Worm (Caenorhabditis elegans) whole organism, dauer: ENCODE results near the gene clec-166.

Experiments
- unc-62 ChIP-seq: sonication (generic microtip); optimal IDR thresholded peaks from 2 replicates; lab custom pipeline; 2017; ENCODE audit warnings: missing biosample characterization, missing genetic modification reagents, missing genetic modification characterization

The clec-166 gene

DNA sequence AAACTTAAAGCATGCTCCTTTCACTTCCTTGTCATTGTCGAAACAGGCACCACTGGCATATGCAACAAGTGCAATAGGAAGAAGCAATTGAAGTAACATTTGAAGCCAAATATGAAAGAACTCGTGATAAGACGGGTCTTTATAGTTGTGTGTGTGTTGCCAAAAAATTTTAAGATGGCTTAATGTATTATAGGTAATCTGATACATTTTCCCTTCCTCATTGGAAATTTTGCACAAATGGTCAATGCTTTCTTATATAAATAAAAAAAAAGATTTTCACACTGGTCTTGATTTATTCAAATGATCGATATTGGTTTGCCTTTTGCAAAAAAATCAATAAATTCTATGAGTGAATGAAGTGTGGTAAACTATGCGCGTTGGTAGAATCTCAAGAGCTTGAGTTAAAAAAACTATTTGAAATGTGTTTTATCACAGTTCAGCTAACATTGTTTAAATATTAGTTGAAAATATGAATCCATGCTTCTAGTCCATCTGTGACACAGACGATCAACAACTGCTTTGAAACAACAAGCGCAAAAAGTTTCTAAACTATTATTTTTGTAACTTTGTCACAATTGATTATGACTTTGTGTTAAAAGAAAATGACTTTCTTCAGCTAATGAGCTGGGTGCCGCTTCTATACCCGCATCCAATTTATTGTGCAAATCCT lies at the start of gene clec-166, which contains the start of gene F38A1.6:
Gene clec-166, minus strand, starts transcription at position 101 of the 670 bp plus-strand sequence.
Gene F38A1.6, plus strand, starts transcription at position 620 of the 670 bp plus-strand sequence.
- TF ChIP-seq unc-62 (GFP tag; lab: Kevin White, UChicago) = no peak

DNA sequence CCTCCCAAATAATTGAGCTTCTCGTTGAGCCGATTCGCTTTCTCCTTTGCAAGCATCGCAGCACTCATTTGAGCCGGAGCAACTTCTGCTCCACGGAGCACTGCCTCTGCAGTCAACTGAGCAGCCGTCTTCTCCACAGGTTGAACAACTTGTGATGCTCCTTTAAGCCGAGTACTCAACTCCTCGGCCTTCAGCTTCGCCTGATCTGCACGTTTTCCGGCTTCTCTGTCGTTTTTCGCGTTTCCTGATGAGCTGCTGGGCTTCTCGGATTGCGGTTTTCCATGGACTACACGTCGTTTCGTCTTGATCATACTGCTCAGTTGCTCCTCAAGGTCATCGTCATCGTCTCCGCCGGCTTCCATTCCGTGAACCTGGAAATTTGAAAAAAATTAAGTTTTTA lies 47.8 kb upstream of the clec-166 start:
- TF ChIP-seq unc-62 (GFP tag; lab: Kevin White, UChicago) = no peak

DNA sequence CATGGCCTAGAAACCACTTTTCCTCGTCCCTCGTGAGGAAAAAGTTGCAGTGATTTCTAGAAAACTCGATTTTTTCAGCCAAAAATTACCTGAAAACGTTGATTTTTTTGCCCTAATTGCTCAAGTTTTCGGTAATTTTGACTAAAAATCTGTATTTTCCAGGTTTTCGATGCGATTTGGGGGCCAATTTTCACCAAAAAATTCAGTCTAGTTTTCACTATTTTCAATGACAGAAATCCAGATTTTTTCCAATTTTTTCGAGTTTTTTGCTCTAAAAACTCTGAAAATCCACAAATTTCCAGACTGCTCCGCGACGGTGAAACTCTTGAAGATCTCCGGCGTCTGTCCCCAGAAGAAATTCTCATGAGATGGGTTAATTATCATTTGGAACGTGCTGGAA lies 38.2 kb upstream of the clec-166 start, which contains the start of gene plst-1:
Gene plst-1, plus strand, starts transcription at position 301 of the 400 bp plus-strand sequence.
- no peak for TF ChIP-seq unc-62 (GFP tag; lab: Kevin White, UChicago)

DNA sequence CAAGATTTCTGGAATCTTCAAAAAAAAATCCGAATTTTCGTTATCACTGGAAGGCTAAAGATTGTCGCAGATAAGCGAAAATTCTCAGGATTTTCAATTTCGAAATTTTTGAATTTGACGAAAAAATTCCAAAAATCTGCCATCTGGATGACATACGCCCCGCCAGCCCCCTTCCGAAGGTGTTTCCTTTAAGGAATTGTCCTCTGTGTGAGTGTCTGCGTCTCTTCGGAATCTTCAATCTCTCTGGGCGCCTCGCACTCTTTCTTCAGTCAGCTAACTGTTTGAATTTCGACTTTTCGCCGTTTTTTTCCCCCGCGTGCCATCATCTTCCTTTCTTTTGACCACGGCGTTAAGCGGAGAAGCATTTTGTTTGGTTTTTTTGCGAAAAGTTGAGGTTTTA lies 35.4 kb upstream of the clec-166 start:
- TF ChIP-seq unc-62 (GFP tag; lab: Kevin White, UChicago) = no peak

DNA sequence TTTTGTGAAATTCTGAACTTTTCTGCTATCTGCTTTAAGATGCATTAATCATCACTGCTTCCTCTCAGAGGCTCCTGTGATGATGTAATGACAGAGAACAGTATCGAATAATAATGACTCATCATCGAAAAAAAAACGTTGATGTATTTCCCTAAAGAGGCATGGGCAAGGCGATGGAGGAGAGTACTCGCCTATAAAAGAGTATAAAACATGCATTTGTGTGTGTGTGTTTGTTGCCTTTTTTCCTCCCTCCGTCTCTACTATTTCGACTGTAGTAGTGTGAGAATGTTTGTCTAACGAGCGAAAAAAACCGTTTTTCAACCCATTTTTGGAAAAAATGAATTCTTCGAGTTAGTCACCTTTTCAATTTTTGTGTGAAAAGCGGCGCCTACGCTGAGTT lies 33.7 kb upstream of the clec-166 start:
- TF ChIP-seq unc-62 (GFP tag; lab: Kevin White, UChicago) = no peak

DNA sequence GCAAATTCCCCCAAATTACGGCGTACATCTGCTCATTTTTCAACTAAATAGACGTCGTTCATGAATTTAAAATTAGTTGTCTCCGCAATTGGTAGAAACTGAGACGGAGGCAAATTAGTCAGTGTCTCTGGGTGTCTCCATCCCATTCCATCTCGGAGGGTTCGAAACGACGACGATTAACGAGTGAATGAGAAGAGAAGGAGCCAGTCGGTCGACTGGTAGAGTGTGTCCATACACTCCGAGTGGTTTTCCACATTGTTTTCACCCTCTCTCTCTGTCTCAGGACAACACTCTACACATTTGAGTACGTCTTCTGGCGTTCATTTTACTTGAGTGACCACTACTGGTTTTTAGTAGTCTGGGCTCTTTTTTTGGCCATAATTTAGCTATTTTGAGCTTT lies 27.8 kb upstream of the clec-166 start:
- TF ChIP-seq unc-62 (GFP tag; lab: Kevin White, UChicago) = no peak

DNA sequence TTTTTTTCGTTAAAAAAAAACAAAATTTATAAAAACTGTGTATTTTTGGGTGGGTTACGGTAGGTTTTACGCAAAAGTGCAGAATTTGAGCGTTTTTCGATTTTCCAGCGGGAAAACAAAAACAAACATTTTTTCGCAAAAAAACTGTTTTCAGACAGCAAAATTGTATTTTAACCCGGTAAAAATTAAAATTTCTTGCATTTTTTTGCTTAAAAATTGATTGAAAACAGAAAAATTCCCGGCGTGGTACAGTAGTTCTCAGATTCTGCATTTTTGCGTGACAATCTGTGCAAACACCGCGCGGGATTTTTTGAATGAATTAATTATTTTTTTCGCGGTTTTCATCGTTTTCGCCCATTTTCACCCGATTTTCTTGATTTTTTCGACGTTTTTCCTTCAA lies 25.9 kb upstream of the clec-166 start:
- no peak for TF ChIP-seq unc-62 (GFP tag; lab: Kevin White, UChicago)

DNA sequence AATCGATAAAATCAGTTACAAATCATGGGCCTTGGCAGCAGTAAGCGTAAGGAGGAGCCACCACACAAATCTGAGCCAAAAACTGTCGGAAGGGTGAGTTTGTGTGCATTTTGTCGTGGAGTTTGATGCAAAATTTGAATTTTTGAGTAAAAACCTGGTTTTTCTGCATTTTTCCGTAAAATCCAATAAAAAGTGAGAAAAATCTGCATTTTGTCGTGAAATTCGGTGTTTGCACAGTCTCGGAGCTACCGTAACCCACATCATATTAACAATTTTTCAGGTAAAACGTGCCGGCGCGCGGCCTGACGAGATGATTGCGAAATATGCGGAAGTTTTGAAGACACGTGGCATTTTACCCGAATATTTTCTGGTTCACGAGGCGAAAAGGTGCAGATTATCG lies 24.8 kb upstream of the clec-166 start:
- TF ChIP-seq unc-62 (GFP tag; lab: Kevin White, UChicago) = no peak

DNA sequence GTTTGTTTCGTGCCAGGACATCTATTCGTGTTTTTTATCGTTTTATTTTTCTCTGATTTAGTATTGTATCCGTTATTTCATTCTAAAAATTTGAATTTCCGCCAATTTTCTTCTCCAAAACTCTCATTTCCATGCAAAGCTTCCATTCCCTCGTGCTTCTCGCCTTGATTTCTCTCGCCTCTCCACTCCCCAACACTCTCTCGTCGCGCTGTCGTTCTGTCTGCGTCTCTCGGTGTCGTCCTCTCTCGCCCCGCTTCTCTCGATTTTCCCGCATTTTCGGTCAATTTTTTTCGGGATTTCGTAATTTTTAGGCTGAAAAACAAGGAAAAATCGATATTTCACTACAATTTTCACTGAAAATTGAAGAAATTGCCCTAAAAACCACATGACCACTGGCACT lies 23.4 kb upstream of the clec-166 start, which contains the start of gene C09E9.1:
Gene C09E9.1, plus strand, starts transcription at position 286 of the 400 bp plus-strand sequence.
- TF ChIP-seq unc-62 (GFP tag; lab: Kevin White, UChicago) = no peak

DNA sequence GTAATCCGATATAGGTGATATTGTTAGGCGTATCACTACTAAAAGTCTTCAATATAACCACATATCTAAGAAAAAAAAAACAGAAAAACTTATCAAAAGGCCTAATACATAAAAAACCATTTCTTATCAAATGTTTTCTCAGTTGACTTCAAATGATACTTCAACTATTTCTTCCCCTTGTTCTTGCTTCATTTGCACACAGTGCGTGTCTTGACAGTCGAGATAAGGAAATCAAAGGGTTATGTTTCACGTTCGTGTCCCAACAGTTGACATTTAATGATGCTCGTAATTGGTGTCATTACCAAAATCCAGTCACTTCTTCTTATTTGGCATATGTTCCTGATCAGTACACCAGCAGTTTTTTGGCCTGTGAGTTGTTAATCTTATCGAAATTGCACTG lies 15.6 kb upstream of the clec-166 start, which contains the start of gene clec-170:
Gene clec-170, plus strand, starts transcription at position 143 of the 400 bp plus-strand sequence.
- TF ChIP-seq unc-62 (GFP tag; lab: Kevin White, UChicago) = no peak

DNA sequence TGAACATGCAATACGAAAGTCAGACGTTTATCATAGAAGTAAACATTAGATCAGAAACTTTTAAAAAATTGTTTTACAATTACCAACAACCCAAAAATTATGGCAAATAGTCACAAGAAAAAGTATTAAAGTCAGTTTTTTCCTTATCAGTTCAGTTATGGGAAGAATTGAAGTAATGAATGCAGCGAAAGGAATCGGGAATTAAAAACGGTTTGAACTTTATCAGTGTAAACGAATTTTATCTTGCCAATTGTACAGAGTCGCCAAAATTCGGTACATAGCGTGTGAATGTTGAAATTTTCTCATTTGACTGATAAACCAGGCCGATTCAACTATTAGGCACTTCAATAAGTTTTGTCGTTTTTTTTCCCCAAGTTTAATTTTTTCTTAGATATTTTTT lies 15.0 kb upstream of the clec-166 start:
- no peak for TF ChIP-seq unc-62 (GFP tag; lab: Kevin White, UChicago)

DNA sequence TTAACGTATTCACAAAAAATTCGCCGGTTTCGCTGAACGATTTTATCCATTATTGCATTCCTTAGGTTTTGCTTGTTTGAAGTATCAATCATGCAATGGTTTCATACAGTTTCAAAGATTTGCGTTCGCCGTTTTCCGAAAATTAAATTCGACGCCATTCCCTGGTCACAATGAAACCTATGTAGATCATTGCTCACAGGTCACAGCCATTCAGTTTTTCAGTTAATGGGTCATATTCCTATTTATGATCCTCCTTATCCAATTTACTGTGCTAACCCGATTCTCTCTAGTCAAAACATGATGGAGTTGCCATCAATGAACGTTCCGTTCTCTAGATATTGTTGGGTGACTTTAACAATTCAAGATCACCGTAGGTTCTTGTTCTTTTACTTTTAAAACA lies 13.8 kb upstream of the clec-166 start, which contains the start of gene F38A1.13:
Gene F38A1.13, plus strand, starts transcription at position 301 of the 400 bp plus-strand sequence.
- TF ChIP-seq unc-62 (GFP tag; lab: Kevin White, UChicago) = no peak

DNA sequence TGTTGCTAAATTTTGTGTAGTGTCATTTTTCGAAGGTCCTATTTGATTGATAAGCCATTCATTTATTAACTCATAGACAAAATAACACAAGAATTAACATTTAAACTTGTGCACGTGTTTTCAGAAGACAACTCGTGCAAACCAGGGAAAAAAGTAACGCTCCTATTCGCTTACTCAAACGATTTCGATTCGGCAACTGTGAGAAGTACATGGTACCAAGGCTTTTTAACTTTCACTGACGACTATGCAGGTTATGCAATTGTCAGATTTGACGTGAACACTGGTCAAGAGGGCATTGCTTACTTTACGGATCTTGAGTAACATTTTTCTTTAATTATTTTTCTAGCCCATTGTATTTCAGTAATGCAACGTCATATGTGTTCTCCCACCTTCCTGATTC lies 10.8 kb upstream of the clec-166 start:
- TF ChIP-seq unc-62 (GFP tag; lab: Kevin White, UChicago) = no peak

DNA sequence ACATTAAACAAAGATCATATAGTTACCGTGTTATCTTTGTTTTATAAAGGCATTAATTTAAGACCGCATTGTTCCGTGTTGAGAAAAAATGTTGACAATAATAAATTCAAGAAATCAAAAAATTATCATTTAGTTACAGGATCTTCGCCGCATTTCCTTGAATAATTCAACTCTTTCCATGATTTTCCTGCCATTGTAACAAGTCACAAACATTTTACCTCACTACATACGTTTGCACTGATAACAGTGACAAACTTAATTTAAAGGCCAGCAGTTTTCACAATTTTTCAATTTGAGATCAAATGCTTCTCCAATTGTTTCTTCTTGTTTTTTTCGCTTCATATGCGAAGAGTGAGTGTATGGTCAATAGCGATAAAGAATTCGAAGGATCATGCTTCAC lies 9.9 kb upstream of the clec-166 start, which contains the start of gene clec-169:
Gene clec-169, plus strand, starts transcription at position 301 of the 400 bp plus-strand sequence.
- TF ChIP-seq unc-62 (GFP tag; lab: Kevin White, UChicago) = no peak

DNA sequence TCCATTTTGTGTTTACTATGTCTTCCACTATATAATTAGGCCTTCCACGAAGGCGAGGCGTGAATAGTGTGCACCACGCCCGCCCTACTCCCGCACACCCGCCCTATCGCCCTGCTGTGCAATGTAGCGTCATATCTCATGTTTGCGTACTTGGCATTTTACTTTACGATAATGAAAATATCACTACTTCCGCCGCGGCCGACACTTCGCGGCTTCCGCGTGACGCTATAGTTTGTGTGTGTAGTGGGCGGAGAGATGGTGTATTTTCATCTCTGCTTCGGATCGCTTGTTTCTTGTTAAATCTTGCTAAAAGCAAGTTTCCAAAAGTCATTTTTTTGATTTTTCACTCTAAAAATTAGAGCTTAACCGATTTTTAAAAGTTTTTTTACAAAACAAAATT lies 9.3 kb upstream of the clec-166 start:
- TF ChIP-seq unc-62 (GFP tag; lab: Kevin White, UChicago) = no peak

DNA sequence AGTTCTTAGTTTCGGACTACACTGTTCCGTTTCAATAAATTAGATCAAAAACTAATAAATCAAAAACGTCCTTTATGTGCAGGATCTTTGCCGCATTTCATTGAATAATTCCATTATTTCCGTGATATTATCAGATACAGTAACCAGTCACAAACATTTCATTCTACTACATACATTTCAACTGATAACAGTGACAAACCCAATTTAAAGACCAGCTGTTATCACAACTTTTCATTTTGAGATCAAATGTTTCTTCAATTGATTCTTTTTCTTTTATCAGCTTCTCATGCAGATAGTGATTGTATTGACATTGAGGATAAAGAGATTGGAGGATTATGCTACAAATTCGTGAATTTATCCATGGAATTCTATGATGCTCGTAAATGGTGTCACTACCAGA lies 5.6 kb upstream of the clec-166 start, which contains the start of gene clec-168:
Gene clec-168, plus strand, starts transcription at position 247 of the 400 bp plus-strand sequence.
- TF ChIP-seq unc-62 (GFP tag; lab: Kevin White, UChicago) = no peak

DNA sequence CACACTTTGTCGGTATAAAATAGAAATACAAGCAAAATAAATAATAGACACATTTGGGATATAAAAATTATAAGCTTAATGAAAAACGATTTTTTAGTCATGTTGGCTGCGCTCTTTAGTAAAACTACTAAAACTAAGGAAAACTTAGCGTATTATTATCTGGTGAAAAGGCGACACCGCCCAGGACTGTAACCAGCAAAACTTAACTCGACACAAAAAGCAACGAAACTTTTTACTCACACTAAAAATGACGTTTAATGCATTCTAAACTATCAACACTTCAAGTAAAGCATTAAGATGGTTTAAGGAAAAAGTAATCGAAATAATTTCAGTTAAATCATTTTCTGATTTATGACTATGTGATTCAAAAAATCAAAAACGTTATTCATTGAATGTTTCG lies 4.5 kb upstream of the clec-166 start, which contains the start of gene clec-167:
Gene clec-167, minus strand, starts transcription at position 101 of the 400 bp plus-strand sequence.
- TF ChIP-seq unc-62 (GFP tag; lab: Kevin White, UChicago) = no peak
